Fruit fly (Drosophila melanogaster): ENCODE data around the gene CG33178.

CG33178 gene

dm6 chrX:15121714-15122113, 39.1 kb downstream of the CG33178 start:
- TF ChIP-seq Hr78 (GFP tag; optimal IDR thresholded peaks at IDR 0.05): peak in 1 of 2 experiments; percentile 22
- 0 out of 3 replicates have a peak, but pooled peaks have one; percentile 13 for TF ChIP-seq CG14050 (GFP tag; IDR thresholded peaks at IDR 0.05)
- TF ChIP-seq CG10321 (GFP tag; IDR thresholded peaks at IDR 0.05): no peak
- TF ChIP-seq Trl (optimal IDR thresholded peaks at IDR 0.05): no peak
- TF ChIP-seq Trl (GFP tag; optimal IDR thresholded peaks at IDR 0.05): no peak
- TF ChIP-seq ken (GFP tag; IDR thresholded peaks at IDR 0.05): no peak
- TF ChIP-seq CG11398 (GFP tag; optimal IDR thresholded peaks at IDR 0.05): no peak
- TF ChIP-seq CG17612 (GFP tag; IDR thresholded peaks at IDR 0.05): no peak
- peak; percentile 96 for TF ChIP-seq CG15601 (tag; optimal IDR thresholded peaks at IDR 0.05)
- no peak for TF ChIP-seq CG31365 (tag; optimal IDR thresholded peaks at IDR 0.05)
- TF ChIP-seq kni (GFP tag; optimal IDR thresholded peaks at IDR 0.05): no peak
- no peak for TF ChIP-seq CG10274 (GFP tag; optimal IDR thresholded peaks at IDR 0.05)
- TF ChIP-seq Xrp1 (GFP tag; IDR thresholded peaks at IDR 0.05): peak; percentile 38; the same call in 1 of the 2 replicates
- no peak for TF ChIP-seq h (optimal IDR thresholded peaks at IDR 0.05)
- TF ChIP-seq Stat92E (GFP tag; optimal IDR thresholded peaks at IDR 0.05): no peak
- TF ChIP-seq kah (GFP tag; optimal IDR thresholded peaks at IDR 0.05): peak; percentile 3
- no peak for TF ChIP-seq Kr (GFP tag; optimal IDR thresholded peaks at IDR 0.05)
- no peak for TF ChIP-seq nom (GFP tag; optimal IDR thresholded peaks at IDR 0.05)
- TF ChIP-seq D (optimal IDR thresholded peaks at IDR 0.05): no peak
- TF ChIP-seq D (GFP tag; optimal IDR thresholded peaks at IDR 0.05): no peak
- TF ChIP-seq hkb (optimal IDR thresholded peaks at IDR 0.05): no peak
- TF ChIP-seq hkb (GFP tag; IDR thresholded peaks at IDR 0.05): peak; percentile 48; the same call in 1 of the 2 replicates
- TF ChIP-seq mirr (GFP tag; optimal IDR thresholded peaks at IDR 0.05): no peak
- TF ChIP-seq hb (GFP tag; IDR thresholded peaks at IDR 0.05; ENCODE audit: partially characterized antibody): no peak
- TF ChIP-seq CG15269 (tag; optimal IDR thresholded peaks at IDR 0.05): peak; percentile 47
- TF ChIP-seq CG7839 (tag; optimal IDR thresholded peaks at IDR 0.05): peak; percentile 46
- TF ChIP-seq corto (GFP tag; optimal IDR thresholded peaks at IDR 0.05): no peak
- no peak for TF ChIP-seq lmd (GFP tag; IDR thresholded peaks at IDR 0.05)
- no peak for TF ChIP-seq fu2 (GFP tag; optimal IDR thresholded peaks at IDR 0.05)
- no peak for TF ChIP-seq twi (tag; optimal IDR thresholded peaks at IDR 0.05)
- peak; percentile 50 for TF ChIP-seq CG17359 (tag; optimal IDR thresholded peaks at IDR 0.05)
- TF ChIP-seq pzg (GFP tag; optimal IDR thresholded peaks at IDR 0.05): no peak
- TF ChIP-seq gcm (GFP tag; optimal IDR thresholded peaks at IDR 0.05): peak; percentile 12
- peak; percentile 54 for TF ChIP-seq CG5180 (GFP tag; optimal IDR thresholded peaks at IDR 0.05)
- peak in 1 of 2 experiments; percentile 29 for TF ChIP-seq Eip74EF (GFP tag; optimal IDR thresholded peaks at IDR 0.05)
- no peak for TF ChIP-seq CG4360 (GFP tag; IDR thresholded peaks at IDR 0.05)
- TF ChIP-seq CG8281 (tag; optimal IDR thresholded peaks at IDR 0.05): no peak
- peak; percentile 64 for TF ChIP-seq Sox102F (GFP tag; optimal IDR thresholded peaks at IDR 0.05)
- TF ChIP-seq CoRest (tag; optimal IDR thresholded peaks at IDR 0.05): peak; percentile 15
- TF ChIP-seq CG18262 (tag; optimal IDR thresholded peaks at IDR 0.05): peak; percentile 64
- TF ChIP-seq CG1024 (GFP tag; IDR thresholded peaks at IDR 0.05): no peak
- TF ChIP-seq CG1832 (GFP tag; optimal IDR thresholded peaks at IDR 0.05): no peak
- no peak for TF ChIP-seq luna (GFP tag; optimal IDR thresholded peaks at IDR 0.05)
- no peak for TF ChIP-seq CG14965 (GFP tag; optimal IDR thresholded peaks at IDR 0.05; ENCODE audit: borderline replicate concordance)
- no peak for TF ChIP-seq CG42726 (GFP tag; IDR thresholded peaks at IDR 0.05; ENCODE audit: partially characterized antibody)
- no peak for TF ChIP-seq CG11456 (GFP tag; IDR thresholded peaks at IDR 0.05)
- TF ChIP-seq ash1 (GFP tag; optimal IDR thresholded peaks at IDR 0.05): no peak
- peak; percentile 33 for TF ChIP-seq CG17829 (tag; optimal IDR thresholded peaks at IDR 0.05)
- TF ChIP-seq CG18619 (GFP tag; optimal IDR thresholded peaks at IDR 0.05): no peak
- no peak for TF ChIP-seq Awh (GFP tag; IDR thresholded peaks at IDR 0.05)
- TF ChIP-seq ATbp (GFP tag; optimal IDR thresholded peaks at IDR 0.05): no peak

Data from whole organism, embryonic.